Fruit fly (Drosophila melanogaster): ENCODE measurements around the gene Prp31.

- TF ChIP-seq rgr (GFP tag; optimal IDR thresholded peaks at IDR 0.05) (no peak), Vsx2 (GFP tag; optimal IDR thresholded peaks at IDR 0.05; ENCODE audit: partially characterized antibody) (no peak), HLH106 (tag; optimal IDR thresholded peaks at IDR 0.05) (no peak), OdsH (GFP tag; optimal IDR thresholded peaks at IDR 0.05) (no peak), Jra (GFP tag; optimal IDR thresholded peaks at IDR 0.05) (no peak), Dif (GFP tag; optimal IDR thresholded peaks at IDR 0.05; ENCODE audit: partially characterized antibody) (no peak), Dfd (GFP tag; optimal IDR thresholded peaks at IDR 0.05) (no peak), usp (GFP tag; optimal IDR thresholded peaks at IDR 0.05) (no peak), jim (GFP tag; optimal IDR thresholded peaks at IDR 0.05) (no peak)
These were observed 12.2 kb upstream of the Prp31 start, which contains the start of gene FucTA for dm6 chr3L:15146643-15147187.

All from whole organism, wandering third instar larva.